Fruit fly (Drosophila melanogaster) whole organism, embryonic: ENCODE data around the gene Rpt6.

Experiments
- Abd-B ChIP-seq: fragments of 200-800 bp; sonication (Bioruptor generic); optimal IDR thresholded peaks from 2 replicates; lab custom pipeline; 2018; ENCODE audit warnings: missing biosample characterization, mild to moderate bottlenecking, missing genetic modification characterization, moderate library complexity
- Awh ChIP-seq: fragments of 200-800 bp; sonication (Bioruptor generic); IDR thresholded peaks from 2 replicates; pipeline ENCODE4, ENCODE4 v1.3.6; 2022; ENCODE audit warnings: missing biosample characterization, missing genetic modification characterization
- CG11696 ChIP-seq: fragments of 200-800 bp; sonication (Bioruptor generic); IDR thresholded peaks from 2 replicates; pipeline ENCODE4 v1.3.6; 2022; ENCODE audit warnings: missing biosample characterization, missing genetic modification characterization
- CG12236 ChIP-seq: fragments of 200-800 bp; sonication (Bioruptor generic); optimal IDR thresholded peaks from 2 replicates; lab custom pipeline; 2016; ENCODE audit warnings: missing biosample characterization, missing genetic modification characterization
- CG13287 ChIP-seq: fragments of 200-800 bp; sonication (Bioruptor generic); IDR thresholded peaks from 2 replicates; pipeline ENCODE4 v1.3.6; 2022; ENCODE audit warnings: missing biosample characterization, missing genetic modification characterization; ENCODE audit not compliant: partially characterized antibody
- CG15011 ChIP-seq: fragments of 200-800 bp; sonication (Bioruptor generic); optimal IDR thresholded peaks from 3 replicates; lab custom pipeline; 2018; ENCODE audit warnings: missing biosample characterization, mild to moderate bottlenecking, missing genetic modification characterization
- CG17359 ChIP-seq: fragments of 200-800 bp; sonication (Bioruptor generic); optimal IDR thresholded peaks from 3 replicates; lab custom pipeline; 2018; ENCODE audit warnings: missing biosample characterization, mild to moderate bottlenecking, missing genetic modification characterization, moderate library complexity
- CG2116 ChIP-seq: fragments of 200-800 bp; sonication (Bioruptor generic); optimal IDR thresholded peaks from 3 replicates; lab custom pipeline; 2018; ENCODE audit warnings: missing biosample characterization, mild to moderate bottlenecking, missing genetic modification characterization
- CG32772 ChIP-seq: fragments of 200-800 bp; sonication (Bioruptor generic); IDR thresholded peaks from 2 replicates; pipeline ENCODE4 v1.3.6; 2022; ENCODE audit warnings: missing biosample characterization, missing genetic modification characterization
- CG4617 ChIP-seq: fragments of 200-800 bp; sonication (Bioruptor generic); optimal IDR thresholded peaks from 3 replicates; lab custom pipeline; 2016; ENCODE audit warnings: missing biosample characterization, missing genetic modification characterization, borderline replicate concordance
- CG8290 ChIP-seq, 3 experiments: fragments of 200-800 bp; sonication (Bioruptor generic); optimal IDR thresholded peaks; 2 replicates each; lab custom pipeline; 2016 to 2019; ENCODE audit warnings: missing biosample characterization in 3 of 3, missing genetic modification characterization in 3 of 3, mild to moderate bottlenecking in 2 of 3, moderate library complexity in 1 of 3
- CG9727 ChIP-seq: fragments of 200-800 bp; sonication (Bioruptor generic); optimal IDR thresholded peaks from 3 replicates; lab custom pipeline; 2017; ENCODE audit warnings: missing biosample characterization, mild to moderate bottlenecking, missing genetic modification characterization
- Chrac-16 ChIP-seq: fragments of 200-800 bp; sonication (Bioruptor generic); optimal IDR thresholded peaks from 3 replicates; lab custom pipeline; 2016; ENCODE audit warnings: missing biosample characterization, missing genetic modification characterization
- E2f2 ChIP-seq: fragments of 200-800 bp; sonication (Bioruptor generic); IDR thresholded peaks from 2 replicates; pipeline ENCODE4 v1.3.6; 2022; ENCODE audit warnings: missing biosample characterization, missing genetic modification characterization
- HLH54F ChIP-seq: fragments of 200-800 bp; sonication (Bioruptor generic); optimal IDR thresholded peaks from 3 replicates; lab custom pipeline; 2016; ENCODE audit warnings: missing biosample characterization, missing genetic modification characterization
- HmgZ ChIP-seq: fragments of 200-800 bp; sonication (Bioruptor generic); optimal IDR thresholded peaks from 2 replicates; lab custom pipeline; 2018; ENCODE audit warnings: missing biosample characterization, mild to moderate bottlenecking, missing genetic modification characterization
- Hr3 ChIP-seq: fragments of 200-800 bp; sonication (Bioruptor generic); optimal IDR thresholded peaks from 3 replicates; lab custom pipeline; 2016; ENCODE audit warnings: missing biosample characterization, missing genetic modification characterization
- Hr51 ChIP-seq, 2 experiments: fragments of 200-800 bp; sonication (Bioruptor generic); optimal IDR thresholded peaks; 2 replicates in 1 of 2; 3 replicates in 1 of 2; lab custom pipeline; 2016 to 2018; ENCODE audit warnings: missing biosample characterization in 2 of 2, missing genetic modification characterization in 2 of 2, mild to moderate bottlenecking in 1 of 2, moderate library complexity in 1 of 2
- MBD-R2 ChIP-seq: fragments of 200-800 bp; sonication (Bioruptor generic); IDR thresholded peaks from 2 replicates; pipeline ENCODE4 v1.3.6; 2022; ENCODE audit warnings: missing biosample characterization, missing genetic modification characterization
- MESR4 ChIP-seq: fragments of 200-800 bp; sonication (Bioruptor generic); optimal IDR thresholded peaks from 2 replicates; lab custom pipeline; 2018; ENCODE audit warnings: missing biosample characterization, mild to moderate bottlenecking, missing genetic modification characterization, moderate library complexity
- Mad ChIP-seq: fragments of 200-800 bp; sonication (Bioruptor generic); optimal IDR thresholded peaks from 2 replicates; lab custom pipeline; 2016; ENCODE audit warnings: missing biosample characterization, missing genetic modification characterization
- NC2β ChIP-seq: fragments of 200-800 bp; sonication (Bioruptor generic); optimal IDR thresholded peaks from 2 replicates; lab custom pipeline; 2016; ENCODE audit warnings: missing biosample characterization, missing genetic modification characterization
- Scr ChIP-seq: fragments of 200-800 bp; sonication (Bioruptor generic); IDR thresholded peaks from 2 replicates; pipeline ENCODE4 v1.3.6; 2022; ENCODE audit warnings: missing biosample characterization, missing genetic modification characterization; ENCODE audit not compliant: partially characterized antibody
- Stat92E ChIP-seq, 3 experiments: fragments of >200 bp in 2 of 3; fragments of 200-800 bp in 1 of 3; sonication (Bioruptor generic) in 1 of 3; optimal IDR thresholded peaks; 2 replicates each; lab custom pipeline; 2017 to 2019; ENCODE audit warnings: missing biosample characterization in 3 of 3, missing genetic modification characterization in 3 of 3, mild to moderate bottlenecking in 1 of 3, moderate library complexity in 1 of 3
- YL-1 ChIP-seq: fragments of 200-800 bp; sonication (Bioruptor generic); optimal IDR thresholded peaks from 3 replicates; lab custom pipeline; 2017; ENCODE audit warnings: missing biosample characterization, mild to moderate bottlenecking, missing genetic modification characterization
- amos ChIP-seq: fragments of 200-800 bp; sonication (Bioruptor generic); IDR thresholded peaks from 2 replicates; pipeline ENCODE4 v1.3.6; 2022; ENCODE audit warnings: missing biosample characterization, missing genetic modification characterization; ENCODE audit not compliant: partially characterized antibody
- ash1 ChIP-seq: fragments of 200-800 bp; sonication (Bioruptor generic); optimal IDR thresholded peaks from 2 replicates; lab custom pipeline; 2018; ENCODE audit warnings: missing biosample characterization, mild to moderate bottlenecking, missing genetic modification characterization
- chm ChIP-seq: fragments of 200-800 bp; sonication (Bioruptor generic); IDR thresholded peaks from 2 replicates; pipeline ENCODE4 v1.3.6; 2022; ENCODE audit warnings: missing biosample characterization, missing genetic modification characterization
- crol ChIP-seq: fragments of 200-800 bp; sonication (Bioruptor generic); IDR thresholded peaks from 2 replicates; pipeline ENCODE4 v1.3.6; 2022; ENCODE audit warnings: missing biosample characterization, missing genetic modification characterization
- emc ChIP-seq: fragments of 200-800 bp; sonication (Bioruptor generic); optimal IDR thresholded peaks from 2 replicates; lab custom pipeline; 2016; ENCODE audit warnings: missing biosample characterization, missing genetic modification characterization
- ewg ChIP-seq: fragments of 200-800 bp; sonication (Bioruptor generic); optimal IDR thresholded peaks from 3 replicates; lab custom pipeline; 2017; ENCODE audit warnings: mild to moderate bottlenecking, missing biosample characterization, missing genetic modification reagents, missing genetic modification characterization
- gfzf ChIP-seq: fragments of 200-800 bp; sonication (Bioruptor generic); optimal IDR thresholded peaks from 2 replicates; lab custom pipeline; 2016; ENCODE audit warnings: missing biosample characterization, mild to moderate bottlenecking, missing genetic modification characterization, moderate library complexity
- hb ChIP-seq: fragments of 200-800 bp; sonication (Bioruptor generic); IDR thresholded peaks from 3 replicates; pipeline ENCODE4 v1.3.6; 2022; ENCODE audit warnings: missing biosample characterization, missing genetic modification characterization; ENCODE audit not compliant: partially characterized antibody
- hbn ChIP-seq: fragments of 200-800 bp; sonication (Bioruptor generic); IDR thresholded peaks from 2 replicates; pipeline ENCODE4 v1.3.6; 2022; ENCODE audit warnings: missing biosample characterization, missing genetic modification characterization; ENCODE audit not compliant: partially characterized antibody
- lilli ChIP-seq: fragments of 200-800 bp; sonication (Bioruptor generic); optimal IDR thresholded peaks from 3 replicates; lab custom pipeline; 2016; ENCODE audit warnings: missing biosample characterization, missing genetic modification characterization
- nerfin-2 ChIP-seq: fragments of 200-800 bp; sonication (Bioruptor generic); IDR thresholded peaks from 2 replicates; pipeline ENCODE4 v1.3.6; 2022; ENCODE audit warnings: missing biosample characterization, missing genetic modification characterization; ENCODE audit not compliant: partially characterized antibody
- org-1 ChIP-seq: fragments of 200-800 bp; sonication (Bioruptor generic); optimal IDR thresholded peaks from 2 replicates; lab custom pipeline; 2017; ENCODE audit warnings: missing biosample characterization, missing genetic modification characterization
- pros ChIP-seq: fragments of 200-800 bp; sonication (Bioruptor generic); optimal IDR thresholded peaks from 3 replicates; lab custom pipeline; 2019; ENCODE audit warnings: missing biosample characterization, mild to moderate bottlenecking, missing genetic modification characterization, moderate library complexity
- psq ChIP-seq: fragments of 200-800 bp; sonication (Bioruptor generic); optimal IDR thresholded peaks from 2 replicates; lab custom pipeline; 2017; ENCODE audit warnings: missing biosample characterization, missing genetic modification characterization
- row ChIP-seq: fragments of 200-800 bp; sonication (Bioruptor generic); IDR thresholded peaks from 3 replicates; pipeline ENCODE4 v1.3.6; 2022; ENCODE audit warnings: missing biosample characterization, missing genetic modification characterization
- sens ChIP-seq: fragments of 200-800 bp; sonication (Bioruptor generic); peaks from one replicate; lab custom pipeline; 2016; ENCODE audit warnings: missing biosample characterization, missing genetic modification characterization
- sr ChIP-seq: fragments of 200-800 bp; sonication (Bioruptor generic); IDR thresholded peaks from 3 replicates; pipeline ENCODE4 v1.3.6; 2022; ENCODE audit warnings: missing biosample characterization, missing genetic modification characterization
- tin ChIP-seq: fragments of 200-800 bp; sonication (Bioruptor generic); optimal IDR thresholded peaks from 3 replicates; lab custom pipeline; 2016; ENCODE audit warnings: missing biosample characterization, missing genetic modification characterization
- tna ChIP-seq: fragments of 200-800 bp; sonication (Bioruptor generic); IDR thresholded peaks from 2 replicates; pipeline ENCODE4 v1.3.6; 2022; ENCODE audit warnings: missing biosample characterization, missing genetic modification characterization; ENCODE audit not compliant: partially characterized antibody
- zen2 ChIP-seq: fragments of 200-800 bp; sonication (Bioruptor generic); IDR thresholded peaks from 3 replicates; pipeline ENCODE4 v1.3.6; 2022; ENCODE audit warnings: missing biosample characterization, missing genetic modification characterization; ENCODE audit not compliant: partially characterized antibody

Gene Rpt6

dm6 chrX:21315852-21316251 lies at the start of gene Rpt6 (continued):
- peak; percentile 26 for TF ChIP-seq YL-1 (GFP tag; lab: Kevin White, UChicago)
- TF ChIP-seq chm (GFP tag; lab: Robert Waterston, UW) = no peak
- TF ChIP-seq gfzf (GFP tag; lab: Kevin White, UChicago) = peak; percentile 43
- TF ChIP-seq CG17359 (tag; lab: Kevin White, UChicago) = no peak
- peak; percentile 47; the same call in 1 of the 2 replicates for TF ChIP-seq hbn (GFP tag; lab: Robert Waterston, UW)
- no peak for TF ChIP-seq HLH54F (GFP tag; lab: Kevin White, UChicago)
- peak; percentile 36 for TF ChIP-seq CG4617 (GFP tag; lab: Kevin White, UChicago)
- TF ChIP-seq CG2116 (GFP tag; lab: Kevin White, UChicago) = peak; percentile 63
- TF ChIP-seq zen2 (GFP tag; lab: Robert Waterston, UW) = peak; percentile 66; the same call in 1 of the 3 replicates
- no peak for TF ChIP-seq sr
- TF ChIP-seq lilli (GFP tag; lab: Kevin White, UChicago) = peak; percentile 11
- TF ChIP-seq MBD-R2 (GFP tag; lab: Robert Waterston, UW) = peak; percentile 65
- TF ChIP-seq Scr (GFP tag; lab: Robert Waterston, UW) = peak; percentile 73
- TF ChIP-seq org-1 = no peak
- no peak for TF ChIP-seq ewg (GFP tag; lab: Kevin White, UChicago)
- no peak for TF ChIP-seq ash1 (GFP tag; lab: Kevin White, UChicago)
- TF ChIP-seq E2f2 (GFP tag; lab: Robert Waterston, UW) = peak; percentile 69
- peak; percentile 81 for TF ChIP-seq amos (GFP tag; lab: Robert Waterston, UW)
- TF ChIP-seq Hr51 (GFP tag; optimal IDR thresholded peaks at IDR 0.05; lab: Kevin White, UChicago) = no peak
- no peak for TF ChIP-seq NC2β
- peak; percentile 59; the same call in 1 of the 2 replicates for TF ChIP-seq nerfin-2 (GFP tag; lab: Robert Waterston, UW)
- no peak for TF ChIP-seq CG12236 (GFP tag; lab: Kevin White, UChicago)
- no peak for TF ChIP-seq tin
- TF ChIP-seq CG8290 (GFP tag; optimal IDR thresholded peaks at IDR 0.05; lab: Kevin White, UChicago) = no peak
- peak in 1 of 2 experiments; percentile 64 for TF ChIP-seq CG8290 (tag; optimal IDR thresholded peaks at IDR 0.05; lab: Kevin White, UChicago)
- TF ChIP-seq row (GFP tag; lab: Robert Waterston, UW) = peak; percentile 44; the same call in 2 of the 3 replicates
- TF ChIP-seq Chrac-16 (GFP tag; lab: Kevin White, UChicago) = no peak
- no peak for TF ChIP-seq Awh (GFP tag; lab: Robert Waterston, UW)
- TF ChIP-seq MESR4 (GFP tag; lab: Kevin White, UChicago) = peak; percentile 84
- no peak for TF ChIP-seq psq
- no peak for TF ChIP-seq Mad (GFP tag; lab: Kevin White, UChicago)
- no peak for TF ChIP-seq Hr3
- peak; percentile 64 for TF ChIP-seq sens (GFP tag; lab: Kevin White, UChicago)
- TF ChIP-seq crol = no peak
- TF ChIP-seq CG15011 (GFP tag; lab: Kevin White, UChicago) = no peak
- TF ChIP-seq HmgZ (tag; lab: Kevin White, UChicago) = peak; percentile 17
- peak in 1 of 3 experiments; percentile 15 for TF ChIP-seq Stat92E (GFP tag; optimal IDR thresholded peaks at IDR 0.05; lab: Kevin White, UChicago)
- TF ChIP-seq pros (GFP tag; lab: Kevin White, UChicago) = no peak
- TF ChIP-seq CG32772 (GFP tag; lab: Robert Waterston, UW) = no peak
- peak; percentile 80 for TF ChIP-seq CG13287 (GFP tag; lab: Robert Waterston, UW)
- no peak for TF ChIP-seq CG11696 (GFP tag; lab: Robert Waterston, UW)
- TF ChIP-seq tna (GFP tag; lab: Robert Waterston, UW) = peak; percentile 74
- TF ChIP-seq emc (GFP tag; lab: Kevin White, UChicago) = no peak
- TF ChIP-seq Abd-B (GFP tag; lab: Kevin White, UChicago) = no peak
- TF ChIP-seq hb (GFP tag; lab: Robert Waterston, UW) = peak; percentile 79
- no peak for TF ChIP-seq CG9727
- TF ChIP-seq, all 482 proteins: peak for 81
